Worm (Caenorhabditis elegans) whole organism, L2 larva: ENCODE data around the gene C01G5.4.

ENCODE experiments used
- ceh-16 ChIP-seq: fragments of 150-350 bp; optimal IDR thresholded peaks from 2 replicates; lab custom pipeline; 2014; ENCODE audit warnings: missing biosample characterization, missing genetic modification characterization
- ceh-82 ChIP-seq: fragments of 150-350 bp; optimal IDR thresholded peaks from 2 replicates; lab custom pipeline; 2014; ENCODE audit warnings: missing biosample characterization, missing genetic modification characterization
- elt-3 ChIP-seq: sonication (generic microtip); optimal IDR thresholded peaks from 2 replicates; lab custom pipeline; 2017; ENCODE audit warnings: missing biosample characterization, missing genetic modification characterization
- lin-13 ChIP-seq: fragments of 150-350 bp; optimal IDR thresholded peaks from 2 replicates; lab custom pipeline; 2014; ENCODE audit warnings: missing biosample characterization, missing genetic modification reagents, missing genetic modification characterization
- lin-39 ChIP-seq: fragments of 150-350 bp; optimal IDR thresholded peaks from 2 replicates; lab custom pipeline; 2014; ENCODE audit warnings: missing biosample characterization, missing genetic modification reagents, missing genetic modification characterization
- mdl-1 ChIP-seq, 2 experiments: fragments of 150-350 bp in 1 of 2; sonication (generic microtip) in 1 of 2; optimal IDR thresholded peaks; 2 replicates each; lab custom pipeline; 2017; ENCODE audit warnings: missing biosample characterization in 2 of 2, missing genetic modification characterization in 2 of 2
- nhr-237 ChIP-seq: fragments of 150-350 bp; optimal IDR thresholded peaks from 2 replicates; lab custom pipeline; 2014; ENCODE audit warnings: missing biosample characterization, missing genetic modification characterization
- nhr-77 ChIP-seq: fragments of 150-350 bp; optimal IDR thresholded peaks from 2 replicates; lab custom pipeline; 2014; ENCODE audit warnings: missing biosample characterization, missing genetic modification characterization
- snpc-4 ChIP-seq: fragments of 150-350 bp; optimal IDR thresholded peaks from 2 replicates; lab custom pipeline; 2014; ENCODE audit warnings: missing biosample characterization, missing genetic modification characterization
- ztf-11 ChIP-seq: sonication (generic microtip); optimal IDR thresholded peaks from 2 replicates; lab custom pipeline; 2017; ENCODE audit warnings: missing biosample characterization, missing genetic modification characterization
- ztf-4 ChIP-seq: fragments of 150-350 bp; optimal IDR thresholded peaks from 2 replicates; lab custom pipeline; 2014; ENCODE audit warnings: missing biosample characterization, missing genetic modification characterization

DNA sequence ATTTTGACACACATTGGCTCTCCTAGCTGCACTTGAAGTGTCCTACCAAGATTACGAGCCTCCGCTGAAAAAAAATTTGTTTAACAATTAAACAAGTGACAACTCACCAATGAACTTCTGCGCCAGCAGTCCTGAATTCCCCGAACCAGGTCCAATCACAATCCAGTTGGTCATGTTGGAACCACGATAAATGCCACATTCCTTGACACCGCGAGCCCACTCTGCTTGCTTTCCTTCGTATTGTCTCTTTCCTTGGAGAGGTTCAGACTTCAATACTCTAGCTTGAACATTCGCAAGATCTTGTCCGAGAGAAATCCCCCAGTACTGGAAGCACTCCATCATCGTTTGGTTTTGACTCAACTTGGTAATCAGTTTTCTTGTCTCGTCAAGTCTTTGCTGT, 3.3 kb upstream of the C01G5.4 start:
- TF ChIP-seq ceh-82 (tag; lab: Kevin White, UChicago) (no peak), elt-3 (no peak), snpc-4 (tag; lab: Kevin White, UChicago) (no peak), ztf-4 (tag; lab: Kevin White, UChicago) (no peak), mdl-1 (tag; optimal IDR thresholded peaks at IDR 0.05; lab: Kevin White, UChicago) (no peak), ztf-11 (no peak), nhr-77 (tag; lab: Kevin White, UChicago) (no peak), nhr-237 (tag; lab: Kevin White, UChicago) (no peak), lin-39 (tag; lab: Kevin White, UChicago) (no peak), ceh-16 (no peak), lin-13 (GFP tag; lab: Kevin White, UChicago) (no peak)
